Fruit fly (Drosophila melanogaster) whole organism, embryonic: ENCODE data around the gene Polr3E.

Experiments
- Bteb2 ChIP-seq: fragments of 200-800 bp; sonication (Bioruptor generic); optimal IDR thresholded peaks from 2 replicates; lab custom pipeline; 2016; ENCODE audit warnings: missing biosample characterization, missing genetic modification characterization
- CG11247 ChIP-seq: fragments of 200-800 bp; sonication (Bioruptor generic); IDR thresholded peaks from 2 replicates; pipeline ENCODE4 v1.3.6; 2022; ENCODE audit warnings: missing biosample characterization, missing genetic modification characterization
- CG11456 ChIP-seq: fragments of 200-800 bp; sonication (Bioruptor generic); IDR thresholded peaks from 3 replicates; pipeline ENCODE4 v1.3.6; 2022; ENCODE audit warnings: missing biosample characterization, missing genetic modification characterization
- CG11696 ChIP-seq: fragments of 200-800 bp; sonication (Bioruptor generic); IDR thresholded peaks from 2 replicates; pipeline ENCODE4 v1.3.6; 2022; ENCODE audit warnings: missing biosample characterization, missing genetic modification characterization
- CG17912 ChIP-seq: fragments of 200-800 bp; sonication (Bioruptor generic); optimal IDR thresholded peaks from 2 replicates; lab custom pipeline; 2018; ENCODE audit warnings: missing biosample characterization, mild to moderate bottlenecking, missing genetic modification characterization
- CG18262 ChIP-seq: fragments of 200-800 bp; optimal IDR thresholded peaks from 3 replicates; lab custom pipeline; 2019; ENCODE audit warnings: missing biosample characterization, mild to moderate bottlenecking, missing genetic modification characterization, moderate library complexity
- CG2678 ChIP-seq: fragments of 200-800 bp; sonication (Bioruptor generic); optimal IDR thresholded peaks from 3 replicates; lab custom pipeline; 2019; ENCODE audit warnings: missing biosample characterization, mild to moderate bottlenecking, missing genetic modification characterization, moderate library complexity
- CG30431 ChIP-seq: fragments of 200-800 bp; sonication (Bioruptor generic); optimal IDR thresholded peaks from 2 replicates; lab custom pipeline; 2017; ENCODE audit warnings: missing biosample characterization, missing genetic modification characterization
- CG31365 ChIP-seq: fragments of 200-800 bp; sonication (Bioruptor generic); optimal IDR thresholded peaks from 2 replicates; lab custom pipeline; 2018; ENCODE audit warnings: missing biosample characterization, mild to moderate bottlenecking, missing genetic modification characterization
- CG43689 ChIP-seq: fragments of 200-800 bp; sonication (Bioruptor generic); IDR thresholded peaks from 2 replicates; pipeline ENCODE4 v1.3.6; 2022; ENCODE audit warnings: missing biosample characterization, missing genetic modification characterization
- CG4707 ChIP-seq: fragments of 200-800 bp; sonication (Bioruptor generic); optimal IDR thresholded peaks from 2 replicates; lab custom pipeline; 2018; ENCODE audit warnings: missing biosample characterization, mild to moderate bottlenecking, missing genetic modification characterization, moderate library complexity
- CG5245 ChIP-seq: fragments of 200-800 bp; sonication (Bioruptor generic); optimal IDR thresholded peaks from 3 replicates; lab custom pipeline; 2016; ENCODE audit warnings: missing biosample characterization, missing genetic modification characterization
- CG6689 ChIP-seq: fragments of 200-800 bp; sonication (Bioruptor generic); IDR thresholded peaks from 2 replicates; pipeline ENCODE4 v1.3.6; 2022; ENCODE audit warnings: missing biosample characterization, missing genetic modification characterization
- CG7556 ChIP-seq: fragments of 200-800 bp; sonication (Bioruptor generic); optimal IDR thresholded peaks from 2 replicates; lab custom pipeline; 2017; ENCODE audit warnings: missing biosample characterization, mild to moderate bottlenecking, missing genetic modification characterization
- CG7786 ChIP-seq: fragments of 200-800 bp; sonication (Bioruptor generic); optimal IDR thresholded peaks from 2 replicates; lab custom pipeline; 2016; ENCODE audit warnings: missing biosample characterization, missing genetic modification characterization
- CG9727 ChIP-seq: fragments of 200-800 bp; sonication (Bioruptor generic); optimal IDR thresholded peaks from 3 replicates; lab custom pipeline; 2017; ENCODE audit warnings: missing biosample characterization, mild to moderate bottlenecking, missing genetic modification characterization
- Camta ChIP-seq: fragments of 200-800 bp; sonication (Bioruptor generic); optimal IDR thresholded peaks from 2 replicates; lab custom pipeline; 2016; ENCODE audit warnings: missing biosample characterization, missing genetic modification characterization
- E2f2 ChIP-seq: fragments of 200-800 bp; sonication (Bioruptor generic); IDR thresholded peaks from 2 replicates; pipeline ENCODE4 v1.3.6; 2022; ENCODE audit warnings: missing biosample characterization, missing genetic modification characterization
- HLH3B ChIP-seq: fragments of 200-800 bp; sonication (Bioruptor generic); IDR thresholded peaks from 2 replicates; pipeline ENCODE4 v1.3.6; 2022; ENCODE audit warnings: missing biosample characterization, missing genetic modification characterization
- Hmr ChIP-seq: fragments of 200-800 bp; sonication (Bioruptor generic); optimal IDR thresholded peaks from 3 replicates; lab custom pipeline; 2017; ENCODE audit warnings: mild to moderate bottlenecking, missing biosample characterization, missing genetic modification reagents, missing genetic modification characterization
- Hsf ChIP-seq: fragments of 200-800 bp; sonication (Bioruptor generic); optimal IDR thresholded peaks from 3 replicates; lab custom pipeline; 2016; ENCODE audit warnings: missing biosample characterization, missing genetic modification characterization
- Meics ChIP-seq: fragments of 200-800 bp; sonication (Bioruptor generic); optimal IDR thresholded peaks from 2 replicates; lab custom pipeline; 2017; ENCODE audit warnings: missing biosample characterization, mild to moderate bottlenecking, missing genetic modification characterization
- NC2β ChIP-seq: fragments of 200-800 bp; sonication (Bioruptor generic); optimal IDR thresholded peaks from 2 replicates; lab custom pipeline; 2016; ENCODE audit warnings: missing biosample characterization, missing genetic modification characterization
- Neu2 ChIP-seq: fragments of 200-800 bp; sonication (Bioruptor generic); optimal IDR thresholded peaks from 3 replicates; lab custom pipeline; 2016; ENCODE audit warnings: missing biosample characterization, missing genetic modification characterization, borderline replicate concordance
- Ptx1 ChIP-seq: fragments of 200-800 bp; sonication (Bioruptor generic); IDR thresholded peaks from 2 replicates; pipeline ENCODE4 v1.3.6; 2022; ENCODE audit warnings: missing biosample characterization, missing genetic modification characterization
- Trl ChIP-seq, 3 experiments: fragments of >200 bp in 2 of 3; fragments of 200-800 bp in 1 of 3; sonication (Bioruptor generic) in 1 of 3; optimal IDR thresholded peaks; 2 replicates in 1 of 3; 3 replicates in 2 of 3; lab custom pipeline; 2016 to 2017; ENCODE audit warnings: missing biosample characterization in 1 of 3, missing genetic modification characterization in 1 of 3
- Xbp1 ChIP-seq: fragments of 200-800 bp; sonication (Bioruptor generic); optimal IDR thresholded peaks from 3 replicates; lab custom pipeline; 2016; ENCODE audit warnings: missing biosample characterization, mild to moderate bottlenecking, missing genetic modification characterization
- abd-A ChIP-seq: fragments of 200-800 bp; sonication (Bioruptor generic); optimal IDR thresholded peaks from 3 replicates; lab custom pipeline; 2019; ENCODE audit warnings: missing biosample characterization, mild to moderate bottlenecking, missing genetic modification characterization, moderate library complexity
- cg ChIP-seq: fragments of 200-800 bp; sonication (Bioruptor generic); optimal IDR thresholded peaks from 3 replicates; lab custom pipeline; 2019; ENCODE audit warnings: missing biosample characterization, mild to moderate bottlenecking, missing genetic modification characterization, moderate library complexity
- ci ChIP-seq: fragments of 200-800 bp; sonication (Bioruptor generic); IDR thresholded peaks from 3 replicates; pipeline ENCODE4 v1.3.6; 2022; ENCODE audit warnings: missing biosample characterization, missing genetic modification characterization
- eve ChIP-seq, 2 experiments: fragments of >200 bp; optimal IDR thresholded peaks; 2 replicates each; lab custom pipeline; 2017; ENCODE audit warnings: missing biosample characterization in 2 of 2, missing genetic modification characterization in 2 of 2
- grau ChIP-seq: fragments of 200-800 bp; optimal IDR thresholded peaks from 3 replicates; lab custom pipeline; 2019; ENCODE audit warnings: missing biosample characterization, mild to moderate bottlenecking, missing genetic modification characterization, moderate library complexity
- ind ChIP-seq: fragments of 200-800 bp; sonication (Bioruptor generic); optimal IDR thresholded peaks from 3 replicates; lab custom pipeline; 2016; ENCODE audit warnings: missing biosample characterization, missing genetic modification characterization
- lab ChIP-seq: fragments of 200-800 bp; sonication (Bioruptor generic); optimal IDR thresholded peaks from 3 replicates; lab custom pipeline; 2017; ENCODE audit warnings: missing biosample characterization, missing genetic modification characterization, mild to moderate bottlenecking, moderate library complexity, missing genetic modification reagents
- nerfin-1 ChIP-seq: fragments of 200-800 bp; sonication (Bioruptor generic); optimal IDR thresholded peaks from 3 replicates; lab custom pipeline; 2019; ENCODE audit warnings: missing biosample characterization, mild to moderate bottlenecking, missing genetic modification characterization, moderate library complexity
- nerfin-2 ChIP-seq: fragments of 200-800 bp; sonication (Bioruptor generic); IDR thresholded peaks from 2 replicates; pipeline ENCODE4 v1.3.6; 2022; ENCODE audit warnings: missing biosample characterization, missing genetic modification characterization; ENCODE audit not compliant: partially characterized antibody
- prd ChIP-seq, 3 experiments: fragments of >200 bp in 2 of 3; fragments of 200-800 bp in 1 of 3; sonication (Bioruptor generic) in 1 of 3; optimal IDR thresholded peaks in 2 of 3; IDR thresholded peaks in 1 of 3; 2 replicates in 2 of 3; 3 replicates in 1 of 3; pipeline versions ENCODE4 v1.3.6 to Lab custom; 2017 to 2022; ENCODE audit warnings: missing biosample characterization in 1 of 3, missing genetic modification characterization in 1 of 3
- row ChIP-seq: fragments of 200-800 bp; sonication (Bioruptor generic); IDR thresholded peaks from 3 replicates; pipeline ENCODE4 v1.3.6; 2022; ENCODE audit warnings: missing biosample characterization, missing genetic modification characterization
- sd ChIP-seq: fragments of 200-800 bp; sonication (Bioruptor generic); optimal IDR thresholded peaks from 3 replicates; lab custom pipeline; 2018; ENCODE audit warnings: missing biosample characterization, mild to moderate bottlenecking, missing genetic modification characterization, moderate library complexity
- sens-2 ChIP-seq: fragments of 200-800 bp; sonication (Bioruptor generic); IDR thresholded peaks from 2 replicates; pipeline ENCODE4 v1.3.6; 2022; ENCODE audit warnings: missing biosample characterization, missing genetic modification characterization
- sima ChIP-seq: fragments of 200-800 bp; sonication (Bioruptor generic); optimal IDR thresholded peaks from 2 replicates; lab custom pipeline; 2016; ENCODE audit warnings: missing biosample characterization, missing genetic modification characterization
- sisA ChIP-seq: fragments of 200-800 bp; sonication (Bioruptor generic); IDR thresholded peaks from 2 replicates; pipeline ENCODE4 v1.3.6; 2022; ENCODE audit warnings: missing biosample characterization, missing genetic modification characterization
- sqz ChIP-seq: fragments of 200-800 bp; sonication (Bioruptor generic); optimal IDR thresholded peaks from 3 replicates; lab custom pipeline; 2018; ENCODE audit warnings: missing biosample characterization, mild to moderate bottlenecking, missing genetic modification characterization
- tgo ChIP-seq: fragments of 200-800 bp; sonication (Bioruptor generic); IDR thresholded peaks from 3 replicates; pipeline ENCODE4 v1.3.6; 2022; ENCODE audit warnings: missing biosample characterization, missing genetic modification characterization
- tna ChIP-seq: fragments of 200-800 bp; sonication (Bioruptor generic); IDR thresholded peaks from 2 replicates; pipeline ENCODE4 v1.3.6; 2022; ENCODE audit warnings: missing biosample characterization, missing genetic modification characterization; ENCODE audit not compliant: partially characterized antibody
- tx ChIP-seq: fragments of 200-800 bp; sonication (Bioruptor generic); optimal IDR thresholded peaks from 2 replicates; lab custom pipeline; 2016; ENCODE audit warnings: missing biosample characterization, missing genetic modification characterization
- unc-4 ChIP-seq: fragments of 200-800 bp; sonication (Bioruptor generic); IDR thresholded peaks from 2 replicates; pipeline ENCODE4 v1.3.6; 2022; ENCODE audit warnings: missing biosample characterization, missing genetic modification characterization; ENCODE audit not compliant: partially characterized antibody
- vvl ChIP-seq: fragments of 200-800 bp; sonication (Bioruptor generic); IDR thresholded peaks from 2 replicates; pipeline ENCODE4 v1.3.6; 2022; ENCODE audit warnings: missing biosample characterization, missing genetic modification characterization

Gene Polr3E

DNA sequence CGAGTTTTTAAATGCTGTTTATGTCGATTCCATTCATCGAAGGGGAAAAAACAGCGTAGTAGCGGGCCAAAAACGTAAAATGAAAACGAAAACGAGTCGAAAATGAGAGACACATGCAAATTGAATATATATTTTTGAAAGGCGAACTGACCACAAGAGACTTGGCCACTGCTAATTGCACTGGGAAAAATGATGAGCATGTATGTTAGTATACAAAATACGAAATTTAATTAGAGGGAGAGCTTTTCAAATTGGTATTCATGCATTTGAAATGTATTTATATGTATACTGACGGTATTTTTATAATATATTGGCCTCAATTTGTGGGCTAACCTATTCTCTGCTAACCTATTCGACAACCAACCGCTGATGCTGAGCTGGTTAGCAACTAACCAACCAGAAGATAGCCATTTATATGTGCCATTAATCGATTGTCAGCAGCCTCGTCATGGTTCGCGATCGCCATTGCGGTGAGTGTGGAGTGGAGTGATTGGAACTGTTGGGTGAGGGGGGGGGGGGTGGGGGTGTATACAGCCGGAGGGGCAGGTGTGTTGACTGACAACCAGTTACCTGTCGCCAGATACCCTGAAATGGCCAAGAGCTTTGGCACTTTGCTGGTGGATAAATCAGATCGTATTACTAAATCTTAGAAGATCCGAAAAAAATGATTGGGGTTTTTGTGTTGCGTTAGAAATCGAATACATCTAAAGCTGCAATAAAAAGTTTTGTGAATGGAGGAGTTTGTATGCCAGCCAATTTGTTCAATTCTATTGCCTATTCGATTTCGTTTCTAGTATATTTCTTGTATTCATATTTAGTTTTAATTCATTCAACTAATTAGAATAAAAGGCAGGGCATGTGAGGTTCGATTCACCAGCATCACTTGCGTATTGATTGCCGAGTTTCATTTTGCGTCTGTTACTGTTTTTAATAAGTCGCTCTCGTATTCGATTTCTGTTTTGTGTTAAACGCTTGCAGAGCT lies 10.6 kb downstream of the Polr3E start (continued):
- TF ChIP-seq sens-2 (GFP tag; lab: Robert Waterston, UW) (no peak), Bteb2 (GFP tag; lab: Kevin White, UChicago) (no peak), CG7786 (no peak), CG17912 (GFP tag; lab: Kevin White, UChicago) (no peak), CG9727 (no peak), Xbp1 (GFP tag; lab: Kevin White, UChicago) (peak; percentile 26), E2f2 (GFP tag; lab: Robert Waterston, UW) (0 out of 2 replicates have a peak, but pooled peaks have one; percentile 8), Hsf (GFP tag; lab: Kevin White, UChicago) (peak; percentile 6), abd-A (tag; lab: Kevin White, UChicago) (peak; percentile 63), CG2678 (tag; lab: Kevin White, UChicago) (peak; percentile 40), unc-4 (GFP tag; lab: Robert Waterston, UW) (no peak), tna (GFP tag; lab: Robert Waterston, UW) (no peak), sqz (GFP tag; lab: Kevin White, UChicago) (no peak), Ptx1 (GFP tag; lab: Robert Waterston, UW) (peak; percentile 50), sisA (GFP tag; lab: Robert Waterston, UW) (0 out of 2 replicates have a peak, but pooled peaks have one; percentile 5), Camta (no peak), grau (tag; lab: Kevin White, UChicago) (peak; percentile 36), Meics (GFP tag; lab: Kevin White, UChicago) (peak; percentile 51), HLH3B (GFP tag; lab: Robert Waterston, UW) (peak; percentile 40; the same call in 1 of the 2 replicates), CG7556 (peak; percentile 25), sima (GFP tag; lab: Kevin White, UChicago) (no peak), vvl (GFP tag; lab: Robert Waterston, UW) (0 out of 2 replicates have a peak, but pooled peaks have one; percentile 36), lab (GFP tag; lab: Kevin White, UChicago) (peak; percentile 44), CG6689 (GFP tag; lab: Robert Waterston, UW) (0 out of 2 replicates have a peak, but pooled peaks have one; percentile 12), prd (optimal IDR thresholded peaks at IDR 0.05; lab: Kevin White, UChicago) (no peak), prd (GFP tag; IDR thresholded peaks at IDR 0.05; lab: Robert Waterston, UW) (peak; percentile 16; the same call in 1 of the 3 replicates), CG5245 (no peak), tgo (GFP tag; lab: Robert Waterston, UW) (0 out of 3 replicates have a peak, but pooled peaks have one; percentile 14), ind (GFP tag; lab: Kevin White, UChicago) (peak; percentile 16), eve (GFP tag; optimal IDR thresholded peaks at IDR 0.05; lab: Kevin White, UChicago) (peak in 1 of 2 experiments; percentile 46), nerfin-2 (GFP tag; lab: Robert Waterston, UW) (no peak)
- TF ChIP-seq, all 482 proteins: peak for 102

dm6 chr3L:21043435-21043834 lies 11.8 kb downstream of the Polr3E start:
- peak; percentile 41 for TF ChIP-seq sd (tag; lab: Kevin White, UChicago)
- TF ChIP-seq CG11456 (GFP tag; lab: Robert Waterston, UW), result no peak
- no peak for TF ChIP-seq Hmr (GFP tag; lab: Kevin White, UChicago)
- TF ChIP-seq cg, result peak; percentile 63
- no peak for TF ChIP-seq CG18262 (tag; lab: Kevin White, UChicago)
- TF ChIP-seq CG30431 (GFP tag; lab: Kevin White, UChicago), result no peak
- peak; percentile 15 to 17 for TF ChIP-seq Trl (optimal IDR thresholded peaks at IDR 0.05; lab: Kevin White, UChicago)
- no peak for TF ChIP-seq Trl (GFP tag; optimal IDR thresholded peaks at IDR 0.05; lab: Kevin White, UChicago)
- TF ChIP-seq nerfin-1, result peak; percentile 7
- TF ChIP-seq row (GFP tag; lab: Robert Waterston, UW), result no peak
- TF ChIP-seq CG4707 (GFP tag; lab: Kevin White, UChicago), result no peak
- TF ChIP-seq CG31365 (tag; lab: Kevin White, UChicago), result no peak
- TF ChIP-seq NC2β (GFP tag; lab: Kevin White, UChicago), result no peak
- TF ChIP-seq CG11247 (GFP tag; lab: Robert Waterston, UW), result no peak
- TF ChIP-seq tx (GFP tag; lab: Kevin White, UChicago), result no peak
- TF ChIP-seq ci (GFP tag; lab: Robert Waterston, UW), result no peak
- TF ChIP-seq Neu2 (GFP tag; lab: Kevin White, UChicago), result no peak
- no peak for TF ChIP-seq CG43689 (GFP tag; lab: Robert Waterston, UW)
- 0 out of 2 replicates have a peak, but pooled peaks have one; percentile 15 for TF ChIP-seq CG11696 (GFP tag; lab: Robert Waterston, UW)
